Fruit fly (Drosophila melanogaster): ENCODE measurements around the gene mtSSB.

dm6 chr3R:16176526-16176925, 28.5 kb downstream of the mtSSB start:
- no peak for TF ChIP-seq CG8478 (optimal IDR thresholded peaks at IDR 0.05)
- no peak for TF ChIP-seq psq (optimal IDR thresholded peaks at IDR 0.05)

Data from whole organism.